Worm (Caenorhabditis elegans): ENCODE measurements around the gene ula-1.

ce11 chrIII:4937022-4937421 is 16.9 kb upstream of the ula-1 start, which contains the start of gene fsn-1:
- TF ChIP-seq ceh-82 (tag; optimal IDR thresholded peaks at IDR 0.05) = no peak
- no peak for TF ChIP-seq hlh-30 (tag; optimal IDR thresholded peaks at IDR 0.05; ENCODE audit: insufficient read depth)
